Fruit fly (Drosophila melanogaster): ENCODE results near the gene CG4955.
A peak's percentile ranks its signal among the peaks of the same experiment; 100 is the strongest.

Gene CG4955

dm6 chrX:17091062-17091904 is 10.0 kb downstream of the CG4955 start, which contains the start of the genes CG16700 and CG4991:
CG16700 (plus strand) TSS chrX:17091854.
CG4991 (plus strand) TSS chrX:17091854.
- TF ChIP-seq fd85E (GFP tag; optimal IDR thresholded peaks at IDR 0.05) (no peak), CG9139 (GFP tag; optimal IDR thresholded peaks at IDR 0.05) (peak; percentile 0), CG3919 (GFP tag; optimal IDR thresholded peaks at IDR 0.05) (peak; percentile 73), OdsH (GFP tag; optimal IDR thresholded peaks at IDR 0.05) (peak; percentile 77), CG6854 (GFP tag; optimal IDR thresholded peaks at IDR 0.05) (no peak), CG6276 (GFP tag; optimal IDR thresholded peaks at IDR 0.05) (peak; percentile 76), lz (GFP tag; optimal IDR thresholded peaks at IDR 0.05) (peak; percentile 69), CG11902 (GFP tag; optimal IDR thresholded peaks at IDR 0.05) (peak; percentile 58), Met (GFP tag; optimal IDR thresholded peaks at IDR 0.05) (peak; percentile 70), Hr39 (GFP tag; optimal IDR thresholded peaks at IDR 0.05) (peak; percentile 10), Eip78C (GFP tag) (peak; percentile 95), CG34406 (GFP tag; optimal IDR thresholded peaks at IDR 0.05) (peak; percentile 79), Eip75B (GFP tag; optimal IDR thresholded peaks at IDR 0.05) (peak; percentile 56), CG8632 (GFP tag; optimal IDR thresholded peaks at IDR 0.05) (peak; percentile 84), CG8119 (GFP tag; IDR thresholded peaks at IDR 0.05) (peak; percentile 79), Sox14 (GFP tag; optimal IDR thresholded peaks at IDR 0.05) (peak; percentile 42), Smox (GFP tag; optimal IDR thresholded peaks at IDR 0.05) (peak; percentile 74), CG8319 (GFP tag; optimal IDR thresholded peaks at IDR 0.05) (peak; percentile 57), Sox102F (GFP tag; optimal IDR thresholded peaks at IDR 0.05) (peak; percentile 17), Lpt (GFP tag; optimal IDR thresholded peaks at IDR 0.05) (peak; percentile 55), CG1621 (tag; optimal IDR thresholded peaks at IDR 0.05) (no peak), Sox15 (GFP tag; optimal IDR thresholded peaks at IDR 0.05) (peak; percentile 63), CG6808 (GFP tag; optimal IDR thresholded peaks at IDR 0.05) (peak; percentile 63), spab (GFP tag; optimal IDR thresholded peaks at IDR 0.05) (peak; percentile 39), CG4318 (GFP tag; optimal IDR thresholded peaks at IDR 0.05) (peak; percentile 75), fkh (GFP tag; optimal IDR thresholded peaks at IDR 0.05) (peak; percentile 38), salr (GFP tag; optimal IDR thresholded peaks at IDR 0.05) (peak in 1 of 2 experiments; percentile 86), Hr38 (GFP tag; optimal IDR thresholded peaks at IDR 0.05) (no peak), CG32006 (GFP tag; optimal IDR thresholded peaks at IDR 0.05) (peak; percentile 87), CG31627 (GFP tag; optimal IDR thresholded peaks at IDR 0.05) (peak; percentile 52), Blimp-1 (GFP tag; optimal IDR thresholded peaks at IDR 0.05) (peak; percentile 60), eg (GFP tag; IDR thresholded peaks at IDR 0.05) (peak; percentile 73), ss (GFP tag; optimal IDR thresholded peaks at IDR 0.05) (peak; percentile 58 to 82), CG7368 (GFP tag; optimal IDR thresholded peaks at IDR 0.05) (peak; percentile 46), CG10631 (GFP tag; optimal IDR thresholded peaks at IDR 0.05) (peak; percentile 80), Gug (GFP tag; IDR thresholded peaks at IDR 0.05) (peak; percentile 45; the same call in 1 of the 2 replicates), esn (GFP tag; optimal IDR thresholded peaks at IDR 0.05) (peak; percentile 83), CG10669 (GFP tag; optimal IDR thresholded peaks at IDR 0.05) (peak; percentile 34), Eip93F (GFP tag; optimal IDR thresholded peaks at IDR 0.05) (no peak), topi (GFP tag; optimal IDR thresholded peaks at IDR 0.05) (peak; percentile 70), Ets96B (tag; optimal IDR thresholded peaks at IDR 0.05) (peak; percentile 65), achi (GFP tag; optimal IDR thresholded peaks at IDR 0.05) (peak; percentile 70), CG16779 (tag; optimal IDR thresholded peaks at IDR 0.05) (peak; percentile 22), fd59A (GFP tag; optimal IDR thresholded peaks at IDR 0.05) (no peak), CG11762 (GFP tag; optimal IDR thresholded peaks at IDR 0.05; ENCODE audit: insufficient read depth) (peak; percentile 31), CG15336 (GFP tag; IDR thresholded peaks at IDR 0.05) (peak; percentile 78), CG6792 (GFP tag; optimal IDR thresholded peaks at IDR 0.05) (peak; percentile 71), CG6163 (GFP tag; IDR thresholded peaks at IDR 0.05) (peak; percentile 57; the same call in 2 of the 3 replicates), CG3032 (tag; optimal IDR thresholded peaks at IDR 0.05) (peak; percentile 71), dac (GFP tag; optimal IDR thresholded peaks at IDR 0.05) (no peak)

All from whole organism, prepupa.